Worm (Caenorhabditis elegans) whole organism, early embryonic: ENCODE measurements around the gene D1086.12.

ENCODE experiments used
- B0310.2 ChIP-seq: sonication (generic microtip); optimal IDR thresholded peaks from 2 replicates; lab custom pipeline; 2016; ENCODE audit warnings: mild to moderate bottlenecking, missing genetic modification characterization, missing compliant biosample characterization
- F13C5.2 ChIP-seq: sonication (generic microtip); optimal IDR thresholded peaks from 2 replicates; lab custom pipeline; 2017; ENCODE audit warnings: mild to moderate bottlenecking, missing genetic modification characterization, inconsistent platforms, missing compliant biosample characterization
- aly-1 ChIP-seq: sonication (generic microtip); optimal IDR thresholded peaks from 2 replicates; lab custom pipeline; 2016; ENCODE audit warnings: missing genetic modification characterization, missing compliant biosample characterization
- ama-1 ChIP-seq: fragments of 150-350 bp; optimal IDR thresholded peaks from 2 replicates; lab custom pipeline; 2014
- ceh-13 ChIP-seq: fragments of 200-800 bp; sonication (Bioruptor generic); optimal IDR thresholded peaks from 2 replicates; lab custom pipeline; 2018; ENCODE audit warnings: mild to moderate bottlenecking, missing genetic modification characterization, missing compliant biosample characterization
- hmg-4 ChIP-seq: fragments of 200-800 bp; sonication (Bioruptor generic); optimal IDR thresholded peaks from 2 replicates; lab custom pipeline; 2018; ENCODE audit warnings: mild to moderate bottlenecking, missing genetic modification characterization, missing compliant biosample characterization
- hnd-1 ChIP-seq: sonication (generic microtip); optimal IDR thresholded peaks from 2 replicates; lab custom pipeline; 2016; ENCODE audit warnings: missing genetic modification characterization, missing compliant biosample characterization
- pes-1 ChIP-seq: fragments of 200-800 bp; sonication (Bioruptor generic); IDR thresholded peaks from 2 replicates; pipeline ENCODE4 v1.3.6; 2022; ENCODE audit warnings: missing genetic modification reagents, missing genetic modification characterization, missing compliant biosample characterization
- scrt-1 ChIP-seq: fragments of 200-800 bp; sonication (Bioruptor generic); IDR thresholded peaks from 2 replicates; pipeline ENCODE4 v1.3.6; 2022; ENCODE audit warnings: missing genetic modification characterization, missing compliant biosample characterization
- tbx-11 ChIP-seq: fragments of 200-800 bp; sonication (Bioruptor generic); IDR thresholded peaks from 2 replicates; pipeline ENCODE4 v1.3.6; 2022; ENCODE audit warnings: missing genetic modification characterization, missing compliant biosample characterization
- tbx-37 ChIP-seq: fragments of 200-800 bp; sonication (Bioruptor generic); conservative IDR thresholded peaks from 2 replicates; pipeline ENCODE4 v1.3.6; 2022; ENCODE audit warnings: missing genetic modification reagents, missing genetic modification characterization, missing compliant biosample characterization
- tra-4 ChIP-seq: sonication (generic microtip); optimal IDR thresholded peaks from 2 replicates; lab custom pipeline; 2017; ENCODE audit warnings: missing genetic modification characterization, missing compliant biosample characterization

DNA sequence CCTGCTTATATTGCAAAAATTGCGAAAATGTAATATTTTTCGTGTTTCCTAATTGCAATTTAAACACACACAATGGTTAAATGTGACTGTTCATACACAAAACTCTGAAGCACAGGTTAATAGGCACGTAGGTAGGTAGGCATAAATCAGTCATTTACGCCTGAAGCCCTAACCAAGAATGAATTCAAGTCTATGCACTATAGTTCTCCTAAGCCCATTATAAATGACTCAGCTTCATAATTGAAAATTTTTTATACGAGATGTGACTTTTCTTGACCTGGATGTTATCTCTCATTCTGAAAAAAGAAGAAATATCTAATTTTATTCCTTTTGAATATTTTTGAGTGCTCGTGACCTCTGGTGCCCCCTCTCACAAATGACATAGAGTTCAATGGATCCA, 40.9 kb downstream of the D1086.12 start:
- TF ChIP-seq hmg-4 (no peak), hnd-1 (no peak), pes-1 (GFP tag; lab: Robert Waterston, UW) (no peak), ama-1 (lab: Kevin White, UChicago) (no peak), aly-1 (tag; lab: Kevin White, UChicago) (no peak), tbx-11 (GFP tag; lab: Robert Waterston, UW) (no peak), tbx-37 (no peak), F13C5.2 (tag; lab: Kevin White, UChicago) (no peak), tra-4 (tag; lab: Kevin White, UChicago) (no peak), B0310.2 (no peak), scrt-1 (GFP tag; lab: Robert Waterston, UW) (no peak), ceh-13 (GFP tag; lab: Kevin White, UChicago) (no peak)
